Fruit fly (Drosophila melanogaster): ENCODE results near the gene CG4390.
A peak's percentile ranks its signal among the peaks of the same experiment; 100 is the strongest.

CG4390 gene

dm6 chr3R:20031043-20031763, 28.3 kb downstream of the CG4390 start, which contains the start of gene trem (continued):
- peak in 1 of 3 experiments; percentile 86 for TF ChIP-seq lola (GFP tag; optimal IDR thresholded peaks at IDR 0.05)
- TF ChIP-seq trem (tag; optimal IDR thresholded peaks at IDR 0.05): peak; percentile 79
- peak; percentile 37 for TF ChIP-seq CG13123 (GFP tag; optimal IDR thresholded peaks at IDR 0.05)
- TF ChIP-seq prd (optimal IDR thresholded peaks at IDR 0.05): no peak
- peak; percentile 81 for TF ChIP-seq prd (GFP tag; IDR thresholded peaks at IDR 0.05)
- TF ChIP-seq Blimp-1 (GFP tag; optimal IDR thresholded peaks at IDR 0.05): no peak
- TF ChIP-seq CG15601 (tag; optimal IDR thresholded peaks at IDR 0.05): peak; percentile 55
- no peak for TF ChIP-seq btn (GFP tag; optimal IDR thresholded peaks at IDR 0.05)
- peak; percentile 10 for TF ChIP-seq Antp (GFP tag; optimal IDR thresholded peaks at IDR 0.05)
- no peak; the same call in 1 of the 2 replicates for TF ChIP-seq Xrp1 (GFP tag; IDR thresholded peaks at IDR 0.05)
- TF ChIP-seq BtbVII (GFP tag; optimal IDR thresholded peaks at IDR 0.05): peak; percentile 56
- TF ChIP-seq org-1 (GFP tag; optimal IDR thresholded peaks at IDR 0.05): peak; percentile 30
- no peak for TF ChIP-seq mirr (GFP tag; optimal IDR thresholded peaks at IDR 0.05)
- TF ChIP-seq her (GFP tag; optimal IDR thresholded peaks at IDR 0.05): no peak
- peak; percentile 83 for TF ChIP-seq CG12391 (tag; optimal IDR thresholded peaks at IDR 0.05)
- peak; percentile 41 for TF ChIP-seq CG13296 (GFP tag; optimal IDR thresholded peaks at IDR 0.05)
- peak; percentile 46; the same call in 1 of the 2 replicates for TF ChIP-seq sob (GFP tag; IDR thresholded peaks at IDR 0.05)
- no peak for TF ChIP-seq Trl (optimal IDR thresholded peaks at IDR 0.05)
- peak; percentile 37 for TF ChIP-seq Trl (GFP tag; optimal IDR thresholded peaks at IDR 0.05)
- peak; percentile 29; the same call in 1 of the 3 replicates for TF ChIP-seq zfh1 (GFP tag; IDR thresholded peaks at IDR 0.05)
- 0 out of 4 replicates have a peak, but pooled peaks have one; percentile 2 for TF ChIP-seq Dll (GFP tag; IDR thresholded peaks at IDR 0.05; ENCODE audit: partially characterized antibody)
- no peak for TF ChIP-seq CG6854 (GFP tag; optimal IDR thresholded peaks at IDR 0.05)
- TF ChIP-seq Oaz (GFP tag; IDR thresholded peaks at IDR 0.05): no peak
- 0 out of 2 replicates have a peak, but pooled peaks have one; percentile 13 for TF ChIP-seq peb (GFP tag; IDR thresholded peaks at IDR 0.05)
- TF ChIP-seq CG12299 (tag; optimal IDR thresholded peaks at IDR 0.05): peak; percentile 25
- peak; percentile 84 for TF ChIP-seq CG9817 (tag; optimal IDR thresholded peaks at IDR 0.05)
- no peak; the same call in 2 of the 3 replicates for TF ChIP-seq B-H1 (GFP tag; IDR thresholded peaks at IDR 0.05)
- no peak; the same call in 1 of the 2 replicates for TF ChIP-seq Lim3 (GFP tag; IDR thresholded peaks at IDR 0.05)
- peak in 1 of 2 experiments; percentile 0 for TF ChIP-seq tll (GFP tag; optimal IDR thresholded peaks at IDR 0.05)
- TF ChIP-seq CG7786 (GFP tag; optimal IDR thresholded peaks at IDR 0.05): peak; percentile 18
- TF ChIP-seq CG32772 (GFP tag; IDR thresholded peaks at IDR 0.05): peak; percentile 67; the same call in 1 of the 2 replicates
- peak; percentile 70 for TF ChIP-seq CG10209 (GFP tag; optimal IDR thresholded peaks at IDR 0.05)
- TF ChIP-seq luna (GFP tag; optimal IDR thresholded peaks at IDR 0.05): no peak
- peak; percentile 54 for TF ChIP-seq CG11723 (GFP tag; optimal IDR thresholded peaks at IDR 0.05)
- TF ChIP-seq HLH3B (GFP tag; IDR thresholded peaks at IDR 0.05): no peak; the same call in 1 of the 2 replicates
- TF ChIP-seq cas (GFP tag; IDR thresholded peaks at IDR 0.05): no peak
- TF ChIP-seq Fer3 (tag; optimal IDR thresholded peaks at IDR 0.05): peak; percentile 63
- peak in 1 of 2 experiments; percentile 69 for TF ChIP-seq crp (GFP tag; optimal IDR thresholded peaks at IDR 0.05)
- peak; percentile 73 for TF ChIP-seq az2 (GFP tag; optimal IDR thresholded peaks at IDR 0.05)
- no peak for TF ChIP-seq CG12769 (tag; optimal IDR thresholded peaks at IDR 0.05)
- no peak for TF ChIP-seq fru (optimal IDR thresholded peaks at IDR 0.05)
- TF ChIP-seq MESR4 (GFP tag; optimal IDR thresholded peaks at IDR 0.05): peak; percentile 34
- peak; percentile 88 for TF ChIP-seq CG16815 (GFP tag; optimal IDR thresholded peaks at IDR 0.05)
- peak; percentile 59; the same call in 1 of the 2 replicates for TF ChIP-seq GATAe (GFP tag; conservative IDR thresholded peaks at IDR 0.05)
- TF ChIP-seq Hsf (GFP tag; optimal IDR thresholded peaks at IDR 0.05): peak; percentile 67
- TF ChIP-seq CG15514 (GFP tag; optimal IDR thresholded peaks at IDR 0.05): peak; percentile 1
- TF ChIP-seq CG10543 (GFP tag; optimal IDR thresholded peaks at IDR 0.05): peak; percentile 78
- TF ChIP-seq CG17385 (GFP tag; optimal IDR thresholded peaks at IDR 0.05): peak; percentile 68
- TF ChIP-seq Gsc (GFP tag; IDR thresholded peaks at IDR 0.05): peak; percentile 60
